Fruit fly (Drosophila melanogaster): ENCODE measurements around the gene CG31495.

DNA sequence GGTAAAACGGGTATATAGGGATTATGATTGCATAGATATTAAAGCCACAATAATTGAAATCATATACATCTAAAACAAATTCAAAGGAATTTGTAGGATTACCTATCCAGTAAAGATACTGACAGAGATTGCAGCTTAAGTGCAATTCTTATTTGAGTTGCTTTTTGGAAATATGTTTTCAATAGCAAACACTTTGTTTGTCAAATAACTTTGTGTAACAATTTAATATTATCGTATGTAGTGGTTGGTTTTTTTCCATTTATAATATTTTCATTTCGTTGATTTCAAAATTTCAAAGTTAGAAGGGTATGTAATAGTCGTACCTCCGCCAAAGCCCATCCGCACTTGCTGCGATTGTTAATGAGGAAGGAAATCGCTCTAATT, 33.0 kb downstream of the CG31495 start:
- TF ChIP-seq cic (GFP tag; optimal IDR thresholded peaks at IDR 0.05) = no peak
- TF ChIP-seq CG12768 (GFP tag; optimal IDR thresholded peaks at IDR 0.05) = no peak
- no peak for TF ChIP-seq ovo (GFP tag; optimal IDR thresholded peaks at IDR 0.05)
- no peak for TF ChIP-seq CG7045 (GFP tag; optimal IDR thresholded peaks at IDR 0.05)
- TF ChIP-seq kay (GFP tag; ENCODE audit: borderline replicate concordance) = no peak
